Fruit fly (Drosophila melanogaster) whole organism: Measurements from ENCODE around the gene Act87E.

ENCODE experiments used
- EcR ChIP-seq, 2 experiments: fragments of >200 bp; optimal IDR thresholded peaks; 2 replicates each; lab custom pipeline; 2017; ENCODE audit warnings: missing biosample characterization in 2 of 2, missing genetic modification characterization in 2 of 2, missing genetic modification reagents in 2 of 2
- pan ChIP-seq: fragments of >200 bp; optimal IDR thresholded peaks from 2 replicates; lab custom pipeline; 2017

dm6 chr3R:13450338-13450737, 24.6 kb downstream of the Act87E start, which contains the start of gene side-IV:
- TF ChIP-seq EcR (GFP tag; optimal IDR thresholded peaks at IDR 0.05; lab: Kevin White, UChicago): no peak
- TF ChIP-seq pan (lab: Kevin White, UChicago): no peak
